Fruit fly (Drosophila melanogaster): ENCODE data around the gene ymp.

Gene ymp

dm6 chr3R:25594128-25594527 lies 14.8 kb downstream of the ymp start (continued):
- TF ChIP-seq Med (GFP tag) (peak; percentile 31), Opbp (GFP tag; IDR thresholded peaks at IDR 0.05; ENCODE audit: partially characterized antibody) (peak; percentile 45; the same call in 1 of the 3 replicates), tll (GFP tag; optimal IDR thresholded peaks at IDR 0.05) (peak in 1 of 2 experiments; percentile 14), Adf1 (GFP tag; IDR thresholded peaks at IDR 0.05) (peak; percentile 34; the same call in 1 of the 2 replicates), CG7556 (GFP tag; optimal IDR thresholded peaks at IDR 0.05) (no peak), CG6791 (GFP tag; IDR thresholded peaks at IDR 0.05; ENCODE audit: partially characterized antibody) (peak; percentile 69; the same call in 2 of the 3 replicates), CG33557 (GFP tag; optimal IDR thresholded peaks at IDR 0.05) (peak; percentile 25), ac (GFP tag; optimal IDR thresholded peaks at IDR 0.05) (peak; percentile 26), CG4360 (GFP tag; IDR thresholded peaks at IDR 0.05) (peak; percentile 11; the same call in 1 of the 2 replicates), ewg (GFP tag; optimal IDR thresholded peaks at IDR 0.05) (peak; percentile 16), CG2116 (GFP tag; optimal IDR thresholded peaks at IDR 0.05) (peak; percentile 23)

dm6 chr3R:25591500-25591899 lies 17.4 kb downstream of the ymp start:
- TF ChIP-seq dm (GFP tag; optimal IDR thresholded peaks at IDR 0.05) = no peak
- no peak for TF ChIP-seq ash1 (GFP tag; optimal IDR thresholded peaks at IDR 0.05)
- TF ChIP-seq CHES-1-like (GFP tag; optimal IDR thresholded peaks at IDR 0.05) = no peak
- no peak for TF ChIP-seq CG6683 (GFP tag; optimal IDR thresholded peaks at IDR 0.05)
- TF ChIP-seq zfh1 (GFP tag; IDR thresholded peaks at IDR 0.05) = no peak
- no peak for TF ChIP-seq Nf-YB (GFP tag; optimal IDR thresholded peaks at IDR 0.05)
- no peak for TF ChIP-seq pnt (GFP tag; optimal IDR thresholded peaks at IDR 0.05)
- no peak for TF ChIP-seq Hmr (GFP tag; optimal IDR thresholded peaks at IDR 0.05)
- no peak for TF ChIP-seq mam (GFP tag; optimal IDR thresholded peaks at IDR 0.05)
- peak; percentile 33 for TF ChIP-seq CG2712 (tag; optimal IDR thresholded peaks at IDR 0.05)
- no peak for TF ChIP-seq CG31388 (GFP tag; optimal IDR thresholded peaks at IDR 0.05)
- no peak for TF ChIP-seq fd96Cb (tag; optimal IDR thresholded peaks at IDR 0.05)
- no peak for TF ChIP-seq org-1 (GFP tag; optimal IDR thresholded peaks at IDR 0.05)
- no peak for TF ChIP-seq dimm (GFP tag; IDR thresholded peaks at IDR 0.05)
- no peak for TF ChIP-seq prd (optimal IDR thresholded peaks at IDR 0.05)
- TF ChIP-seq prd (GFP tag; IDR thresholded peaks at IDR 0.05) = no peak
- TF ChIP-seq Awh (GFP tag; IDR thresholded peaks at IDR 0.05) = no peak
- TF ChIP-seq ase (GFP tag; IDR thresholded peaks at IDR 0.05) = no peak
- TF ChIP-seq CG16863 (GFP tag; optimal IDR thresholded peaks at IDR 0.05) = no peak
- TF ChIP-seq CG2129 (GFP tag; IDR thresholded peaks at IDR 0.05; ENCODE audit: partially characterized antibody) = no peak
- no peak for TF ChIP-seq stwl (tag; optimal IDR thresholded peaks at IDR 0.05)
- peak; percentile 97 for TF ChIP-seq CG14965 (GFP tag; optimal IDR thresholded peaks at IDR 0.05; ENCODE audit: borderline replicate concordance)
- peak; percentile 91 for TF ChIP-seq CTCF (GFP tag; optimal IDR thresholded peaks at IDR 0.05)
- peak; percentile 21 for TF ChIP-seq Myb (GFP tag; optimal IDR thresholded peaks at IDR 0.05)
- peak; percentile 2 for TF ChIP-seq Meics (GFP tag; optimal IDR thresholded peaks at IDR 0.05)
- TF ChIP-seq trem (tag; optimal IDR thresholded peaks at IDR 0.05) = peak; percentile 24
- TF ChIP-seq row (GFP tag; IDR thresholded peaks at IDR 0.05) = no peak
- no peak for TF ChIP-seq CG8290 (GFP tag; optimal IDR thresholded peaks at IDR 0.05)
- TF ChIP-seq CG8290 (tag; optimal IDR thresholded peaks at IDR 0.05) = no peak
- TF ChIP-seq CG8924 (tag; optimal IDR thresholded peaks at IDR 0.05) = no peak
- no peak for TF ChIP-seq tll (GFP tag; optimal IDR thresholded peaks at IDR 0.05)
- TF ChIP-seq CG10366 (GFP tag; IDR thresholded peaks at IDR 0.05) = no peak
- no peak for TF ChIP-seq pfk (GFP tag; optimal IDR thresholded peaks at IDR 0.05)
- TF ChIP-seq CG10979 (tag; optimal IDR thresholded peaks at IDR 0.05) = peak; percentile 7
- no peak for TF ChIP-seq CG12219 (GFP tag; optimal IDR thresholded peaks at IDR 0.05)
- TF ChIP-seq ems (GFP tag; optimal IDR thresholded peaks at IDR 0.05) = no peak
- peak; percentile 40; the same call in 1 of the 3 replicates for TF ChIP-seq CG16813 (GFP tag; IDR thresholded peaks at IDR 0.05; ENCODE audit: partially characterized antibody)
- TF ChIP-seq CG4820 (GFP tag; optimal IDR thresholded peaks at IDR 0.05) = no peak
- TF ChIP-seq maf-S (GFP tag; optimal IDR thresholded peaks at IDR 0.05) = no peak
- peak; percentile 21 for TF ChIP-seq CG18764 (GFP tag; optimal IDR thresholded peaks at IDR 0.05)

Measured in whole organism, embryonic.